Worm (Caenorhabditis elegans): ENCODE results near the gene lipl-5.

DNA sequence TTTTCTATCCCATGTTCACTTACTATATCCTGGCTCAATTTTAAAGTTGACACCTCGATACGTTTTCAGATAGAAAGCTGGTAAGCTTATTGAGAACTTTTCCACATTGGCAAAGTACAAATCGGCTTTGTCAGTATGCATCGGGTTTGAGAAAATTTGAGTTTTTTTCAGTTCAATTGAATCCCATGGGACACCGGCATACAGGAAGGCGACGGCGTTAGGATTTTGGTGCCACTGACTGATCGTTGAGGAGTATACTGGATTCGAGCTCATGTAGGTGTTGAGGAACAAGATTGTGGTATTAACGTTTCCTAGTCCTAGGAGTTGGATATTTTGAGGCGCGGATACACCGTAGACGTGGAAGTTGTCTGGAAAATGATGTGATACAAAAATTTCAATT lies 27.3 kb downstream of the lipl-5 start:
- no peak for TF ChIP-seq nhr-25 (tag; optimal IDR thresholded peaks at IDR 0.05; ENCODE audit: borderline replicate concordance, insufficient read depth)
- no peak for TF ChIP-seq nhr-11 (tag; optimal IDR thresholded peaks at IDR 0.05)
- no peak for TF ChIP-seq pha-4 (GFP tag; IDR thresholded peaks at IDR 0.05)
- TF ChIP-seq pha-4 (tag; optimal IDR thresholded peaks at IDR 0.05), result no peak
- TF ChIP-seq rbr-2 (tag; optimal IDR thresholded peaks at IDR 0.05), result no peak
- no peak for TF ChIP-seq R02D3.7 (tag; optimal IDR thresholded peaks at IDR 0.05)
- no peak for TF ChIP-seq F37D6.2 (tag; optimal IDR thresholded peaks at IDR 0.05)
- no peak for TF ChIP-seq lin-15B (tag; optimal IDR thresholded peaks at IDR 0.05)
- TF ChIP-seq dve-1 (tag; optimal IDR thresholded peaks at IDR 0.05; ENCODE audit: insufficient read depth), result no peak
- TF ChIP-seq daf-16 (GFP tag; optimal IDR thresholded peaks at IDR 0.05), result no peak
- no peak for TF ChIP-seq daf-16 (tag; optimal IDR thresholded peaks at IDR 0.05)
- no peak for TF ChIP-seq nhr-77 (tag; optimal IDR thresholded peaks at IDR 0.05)
- TF ChIP-seq ces-1 (GFP tag; optimal IDR thresholded peaks at IDR 0.05), result no peak
